Fruit fly (Drosophila melanogaster): ENCODE results near the gene Polr2H.

The Polr2H gene

DNA sequence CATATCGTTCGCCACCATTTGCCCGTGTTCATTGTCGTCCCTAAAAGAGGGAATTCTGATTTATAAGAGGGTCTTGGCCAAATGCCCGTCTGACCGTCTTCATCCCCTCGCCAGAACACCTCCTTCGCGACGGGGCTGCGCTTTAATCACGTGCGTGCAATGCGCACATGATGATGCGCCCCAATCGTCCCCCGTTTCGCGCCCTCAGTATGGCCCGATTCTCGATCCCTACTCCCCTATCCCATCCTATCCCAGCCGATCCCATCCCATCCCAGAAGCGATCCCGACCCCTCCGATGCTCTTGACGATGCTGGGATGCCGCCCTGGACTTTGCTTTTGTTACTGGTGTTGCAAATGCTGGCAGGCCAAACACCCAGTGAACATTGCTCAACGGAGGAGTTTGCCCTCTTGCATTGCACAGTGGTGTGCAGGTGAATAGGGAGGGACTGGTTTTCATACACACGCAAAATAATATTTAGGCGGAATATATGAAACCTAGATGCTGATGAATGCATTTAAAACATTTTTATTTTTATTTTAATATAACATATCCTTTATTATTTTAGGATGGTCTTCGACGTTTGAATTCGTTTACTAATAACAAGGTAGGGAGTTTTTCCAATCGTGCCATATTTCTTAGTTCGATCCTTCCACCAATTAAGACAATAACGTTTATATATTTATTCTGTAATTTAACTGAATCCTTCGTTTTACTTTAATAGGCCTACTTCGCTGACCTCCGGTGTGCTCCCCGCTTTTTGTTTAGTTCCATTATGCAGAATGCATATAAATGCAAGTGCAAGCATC, 18.7 kb upstream of the Polr2H start:
- TF ChIP-seq lola (GFP tag; optimal IDR thresholded peaks at IDR 0.05), result peak in 1 of 3 experiments; percentile 4
- peak in 1 of 2 experiments; percentile 85 for TF ChIP-seq bsh (GFP tag; optimal IDR thresholded peaks at IDR 0.05)
- no peak for TF ChIP-seq yki (optimal IDR thresholded peaks at IDR 0.05)
- TF ChIP-seq sens (GFP tag), result peak; percentile 57
- no peak for TF ChIP-seq Sry-δ (GFP tag; optimal IDR thresholded peaks at IDR 0.05)
- TF ChIP-seq Mes4 (GFP tag; optimal IDR thresholded peaks at IDR 0.05), result no peak
- TF ChIP-seq sr (GFP tag; IDR thresholded peaks at IDR 0.05), result no peak
- TF ChIP-seq nom (GFP tag; optimal IDR thresholded peaks at IDR 0.05), result peak; percentile 79
- TF ChIP-seq CG8359 (GFP tag; optimal IDR thresholded peaks at IDR 0.05; ENCODE audit: borderline replicate concordance), result no peak
- no peak for TF ChIP-seq CG11695 (GFP tag; IDR thresholded peaks at IDR 0.05)
- peak; percentile 64 for TF ChIP-seq lbe (GFP tag; optimal IDR thresholded peaks at IDR 0.05)
- no peak for TF ChIP-seq CG1647 (GFP tag; optimal IDR thresholded peaks at IDR 0.05)
- no peak for TF ChIP-seq Sox100B (GFP tag; optimal IDR thresholded peaks at IDR 0.05)
- TF ChIP-seq Ssrp (tag; optimal IDR thresholded peaks at IDR 0.05), result no peak
- no peak for TF ChIP-seq Optix (GFP tag; IDR thresholded peaks at IDR 0.05)
- no peak for TF ChIP-seq CG15601 (tag; optimal IDR thresholded peaks at IDR 0.05)
- peak; percentile 31 for TF ChIP-seq corto (GFP tag; optimal IDR thresholded peaks at IDR 0.05)
- no peak for TF ChIP-seq mirr (GFP tag; optimal IDR thresholded peaks at IDR 0.05)
- TF ChIP-seq Lhr (GFP tag; optimal IDR thresholded peaks at IDR 0.05), result no peak
- TF ChIP-seq Jarid2 (GFP tag; optimal IDR thresholded peaks at IDR 0.05), result no peak
- no peak for TF ChIP-seq CG7786 (GFP tag; optimal IDR thresholded peaks at IDR 0.05)
- no peak for TF ChIP-seq CG8944 (GFP tag; optimal IDR thresholded peaks at IDR 0.05)
- TF ChIP-seq CG8765 (GFP tag; IDR thresholded peaks at IDR 0.05), result no peak
- no peak for TF ChIP-seq CG12769 (tag; optimal IDR thresholded peaks at IDR 0.05)

dm6 chr3L:21715974-21716373, 12.8 kb upstream of the Polr2H start:
- TF ChIP-seq HLHmδ (GFP tag; optimal IDR thresholded peaks at IDR 0.05) (no peak), sens (GFP tag) (peak; percentile 40)

DNA sequence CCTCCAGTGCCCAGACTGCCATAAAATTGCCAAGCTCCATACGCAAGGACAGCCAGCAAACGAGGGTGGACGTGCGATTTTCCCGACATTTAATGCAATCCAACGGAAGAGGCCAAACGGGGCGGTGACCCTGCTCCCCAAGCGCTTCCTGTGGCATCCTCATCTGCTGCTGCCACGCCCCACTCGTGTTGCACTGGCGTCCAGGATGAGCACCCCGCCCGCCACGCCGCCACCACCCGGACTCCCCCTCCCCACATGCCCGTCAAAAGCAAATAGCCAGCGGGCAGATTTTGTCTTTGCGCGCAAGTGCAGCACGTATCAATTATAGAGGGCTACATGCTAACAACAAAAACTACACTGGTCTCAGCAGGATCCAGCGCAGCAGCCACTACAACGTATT, 10.5 kb upstream of the Polr2H start:
- peak; percentile 10 for TF ChIP-seq CG11247 (GFP tag; IDR thresholded peaks at IDR 0.05)
- no peak for TF ChIP-seq nerfin-2 (GFP tag; IDR thresholded peaks at IDR 0.05; ENCODE audit: partially characterized antibody)
- TF ChIP-seq ssp (GFP tag; IDR thresholded peaks at IDR 0.05), result 0 out of 2 replicates have a peak, but pooled peaks have one; percentile 11
- TF ChIP-seq gfzf (GFP tag; optimal IDR thresholded peaks at IDR 0.05), result no peak

- TF ChIP-seq Atf3 (GFP tag; optimal IDR thresholded peaks at IDR 0.05) (no peak), bsh (GFP tag; optimal IDR thresholded peaks at IDR 0.05) (peak in 1 of 2 experiments; percentile 19)
Observed at dm6 chr3L:21720869-21721268, 7.9 kb upstream of the Polr2H start.

- TF ChIP-seq zfh1 (GFP tag; IDR thresholded peaks at IDR 0.05), result no peak
- TF ChIP-seq gsb (GFP tag; IDR thresholded peaks at IDR 0.05), result no peak
- no peak for TF ChIP-seq CG17802 (tag; optimal IDR thresholded peaks at IDR 0.05)
- TF ChIP-seq stc (GFP tag; IDR thresholded peaks at IDR 0.05), result no peak
- peak; percentile 83 for TF ChIP-seq grn (GFP tag; optimal IDR thresholded peaks at IDR 0.05)
- no peak for TF ChIP-seq otp (GFP tag; IDR thresholded peaks at IDR 0.05)
- peak; percentile 44; the same call in 1 of the 2 replicates for TF ChIP-seq CG31441 (GFP tag; IDR thresholded peaks at IDR 0.05)
- TF ChIP-seq CG9797 (GFP tag; optimal IDR thresholded peaks at IDR 0.05), result no peak
- no peak for TF ChIP-seq Vsx1 (GFP tag; optimal IDR thresholded peaks at IDR 0.05)
- TF ChIP-seq CG6254 (GFP tag; optimal IDR thresholded peaks at IDR 0.05), result no peak
- TF ChIP-seq mld (GFP tag; IDR thresholded peaks at IDR 0.05; ENCODE audit: partially characterized antibody), result no peak
- no peak; the same call in 1 of the 2 replicates for TF ChIP-seq sens-2 (GFP tag; IDR thresholded peaks at IDR 0.05)
- no peak for TF ChIP-seq ttk (GFP tag; IDR thresholded peaks at IDR 0.05)
Observed at dm6 chr3L:21727013-21727727, 1.6 kb upstream of the Polr2H start.

Measured in whole organism, embryonic.